Worm (Caenorhabditis elegans) whole organism, L4/young adult: Measurements from ENCODE around the gene C36C5.14.

Source experiments
- W03F9.2 ChIP-seq: fragments of 150-350 bp; optimal IDR thresholded peaks from 2 replicates; lab custom pipeline; 2014; ENCODE audit warnings: missing biosample characterization, missing genetic modification characterization
- dao-5 ChIP-seq: sonication (generic microtip); optimal IDR thresholded peaks from 2 replicates; lab custom pipeline; 2016; ENCODE audit warnings: missing genotype, missing genetic modification characterization, moderate library complexity, missing compliant biosample characterization
- him-1 ChIP-seq: sonication (generic microtip); optimal IDR thresholded peaks from 2 replicates; lab custom pipeline; 2016; ENCODE audit warnings: missing genotype, missing genetic modification reagents, missing genetic modification characterization, missing compliant biosample characterization

- TF ChIP-seq dao-5, result no peak
- no peak for TF ChIP-seq him-1 (tag; lab: Kevin White, UChicago)
- no peak for TF ChIP-seq W03F9.2
These were observed 42.9 kb downstream of the C36C5.14 start for ce11 chrV:3122403-3122802.
